Worm (Caenorhabditis elegans) whole organism, L1 larva: ENCODE measurements around the gene cpna-3.
A peak's percentile ranks its signal among the peaks of the same experiment; 100 is the strongest.

Source experiments
- egl-27 ChIP-seq, 2 experiments: fragments of 150-350 bp in 1 of 2; sonication (generic microtip); optimal IDR thresholded peaks; 3 replicates each; lab custom pipeline; 2017 to 2018; ENCODE audit warnings: missing biosample characterization in 2 of 2, missing genetic modification characterization in 2 of 2, missing genetic modification reagents in 2 of 2
- elt-2 ChIP-seq: sonication (generic microtip); optimal IDR thresholded peaks from 2 replicates; lab custom pipeline; 2016; ENCODE audit warnings: missing genetic modification characterization, mild to moderate bottlenecking, inconsistent platforms, missing compliant biosample characterization, missing genetic modification reagents
- elt-3 ChIP-seq, 6 experiments: fragments of 150-350 bp in 1 of 6; sonication (generic microtip); optimal IDR thresholded peaks; 2 replicates each; lab custom pipeline; 2017 to 2018; ENCODE audit warnings: missing biosample characterization in 6 of 6, missing genetic modification characterization in 6 of 6, inconsistent platforms in 1 of 6
- fkh-10 ChIP-seq: sonication (generic microtip); optimal IDR thresholded peaks from 2 replicates; lab custom pipeline; 2017; ENCODE audit warnings: missing biosample characterization, missing genetic modification reagents, missing genetic modification characterization
- lin-35 ChIP-seq, 2 experiments: fragments of 150-350 bp; optimal IDR thresholded peaks; 2 replicates each; lab custom pipeline; 2014; ENCODE audit warnings: missing biosample characterization in 2 of 2, missing genetic modification characterization in 2 of 2, missing genetic modification reagents in 2 of 2
- mdl-1 ChIP-seq, 2 experiments: fragments of 150-350 bp; optimal IDR thresholded peaks; 2 replicates each; lab custom pipeline; 2014 to 2017; ENCODE audit warnings: missing biosample characterization in 2 of 2, missing genetic modification characterization in 2 of 2, inconsistent platforms in 1 of 2
- nhr-90 ChIP-seq: sonication (generic microtip); optimal IDR thresholded peaks from 2 replicates; lab custom pipeline; 2016; ENCODE audit warnings: mild to moderate bottlenecking, missing genetic modification characterization, missing compliant biosample characterization; ENCODE audit not compliant: poor library complexity
- pqm-1 ChIP-seq: sonication (generic microtip); optimal IDR thresholded peaks from 3 replicates; lab custom pipeline; 2017; ENCODE audit warnings: missing biosample characterization, missing genetic modification characterization
- unc-86 ChIP-seq: sonication (generic microtip); optimal IDR thresholded peaks from 2 replicates; lab custom pipeline; 2016; ENCODE audit warnings: missing genetic modification characterization, missing compliant biosample characterization
- ztf-11 ChIP-seq, 2 experiments: sonication (generic microtip); optimal IDR thresholded peaks; 2 replicates each; lab custom pipeline; 2016 to 2017; ENCODE audit warnings: missing genetic modification characterization in 2 of 2, missing biosample characterization in 1 of 2, missing compliant biosample characterization in 1 of 2

DNA sequence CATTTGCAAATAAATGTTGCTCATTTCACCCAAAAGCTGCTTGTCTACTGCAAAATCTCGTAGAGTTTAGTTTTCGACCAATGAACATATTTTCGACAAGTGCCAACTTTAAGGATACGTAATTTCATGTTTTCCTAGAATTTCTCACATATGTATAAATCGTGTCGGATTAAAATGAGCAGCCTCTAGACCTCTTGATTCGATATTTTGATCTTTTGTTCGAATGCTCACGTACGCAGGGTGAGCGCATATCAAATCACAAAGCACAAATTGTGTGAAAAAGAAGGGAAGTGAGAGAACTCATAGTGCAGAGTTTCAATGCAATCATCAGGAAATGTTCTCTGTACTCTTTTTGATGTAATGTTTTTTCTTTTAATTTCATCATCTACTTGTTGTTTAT lies 33.1 kb upstream of the cpna-3 start:
- TF ChIP-seq pqm-1 (tag; lab: Kevin White, UChicago) = no peak
- no peak for TF ChIP-seq mdl-1 (tag; optimal IDR thresholded peaks at IDR 0.05; lab: Kevin White, UChicago)
- no peak for TF ChIP-seq elt-3 (tag; optimal IDR thresholded peaks at IDR 0.05; lab: Kevin White, UChicago)
- TF ChIP-seq ztf-11 (tag; optimal IDR thresholded peaks at IDR 0.05; lab: Kevin White, UChicago) = no peak
- TF ChIP-seq unc-86 = no peak
- peak; percentile 21 for TF ChIP-seq fkh-10 (GFP tag; lab: Kevin White, UChicago)
- no peak for TF ChIP-seq nhr-90 (tag; lab: Kevin White, UChicago)
- TF ChIP-seq lin-35 (GFP tag; optimal IDR thresholded peaks at IDR 0.05; lab: Kevin White, UChicago) = no peak
- no peak for TF ChIP-seq egl-27 (tag; optimal IDR thresholded peaks at IDR 0.05; lab: Kevin White, UChicago)
- no peak for TF ChIP-seq elt-2
